Fruit fly (Drosophila melanogaster) whole organism, wandering third instar larva: ENCODE measurements around the gene CG16749.

Experiments
- OdsH ChIP-seq: fragments of 200-800 bp; sonication (Bioruptor generic); optimal IDR thresholded peaks from 2 replicates; lab custom pipeline; 2016; ENCODE audit warnings: missing biosample characterization, mild to moderate bottlenecking, missing genetic modification characterization
- psq ChIP-seq: fragments of 200-800 bp; sonication (Bioruptor generic); optimal IDR thresholded peaks from 3 replicates; lab custom pipeline; 2017; ENCODE audit warnings: missing biosample characterization, mild to moderate bottlenecking, missing genetic modification characterization, moderate library complexity

DNA sequence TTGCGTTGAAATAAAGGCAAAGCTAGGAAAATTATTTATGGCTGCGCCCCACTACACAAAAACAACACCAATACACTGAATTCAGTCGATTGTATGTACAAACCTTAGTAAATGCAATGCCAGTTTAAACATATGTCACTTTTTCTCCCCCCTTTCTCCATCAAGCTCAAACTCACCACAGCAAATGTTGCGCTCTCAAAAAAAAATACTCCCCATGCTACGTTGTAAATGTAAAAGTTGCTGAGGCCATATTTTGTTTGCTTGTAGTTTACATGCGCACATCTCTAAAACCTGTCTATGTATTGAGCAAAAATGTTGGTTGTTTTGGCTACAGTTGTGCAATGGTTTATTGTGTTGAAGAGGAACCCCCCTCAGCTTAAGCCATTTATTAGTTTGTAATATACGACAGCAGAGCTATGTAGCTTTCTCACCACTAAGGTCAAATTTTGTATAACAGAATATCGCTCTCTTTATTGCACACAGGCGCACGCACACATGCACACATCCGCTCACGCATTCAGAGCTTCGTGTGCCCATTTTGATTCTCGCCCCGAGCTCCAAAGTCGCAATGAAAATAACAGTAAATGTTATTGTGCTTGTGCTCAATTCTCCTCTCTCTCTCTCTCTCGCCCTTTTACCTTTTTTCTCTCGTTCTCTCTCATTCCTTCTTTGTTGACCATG lies 21.1 kb upstream of the CG16749 start:
- no peak for TF ChIP-seq OdsH (GFP tag; lab: Kevin White, UChicago)
- TF ChIP-seq psq (GFP tag; lab: Kevin White, UChicago), result no peak
